Fruit fly (Drosophila melanogaster) whole organism, pupa: ENCODE data around the gene Odj.
"Not testable (repeated sequence)": the region's sequence is repeated elsewhere in the genome, so short reads cannot be mapped to it uniquely, and the experiment has no call there.

Experiments
- CG10348 ChIP-seq: fragments of 200-800 bp; sonication (Bioruptor generic); IDR thresholded peaks from 2 replicates; pipeline ENCODE4 v1.3.6; 2022; ENCODE audit warnings: missing biosample characterization, missing genetic modification characterization
- CG12605 ChIP-seq: fragments of 200-800 bp; sonication (Bioruptor generic); IDR thresholded peaks from 2 replicates; pipeline ENCODE4 v1.3.6; 2022; ENCODE audit warnings: missing biosample characterization, missing genetic modification characterization
- CG13204 ChIP-seq: fragments of 200-800 bp; sonication (Bioruptor generic); optimal IDR thresholded peaks from 2 replicates; lab custom pipeline; 2018; ENCODE audit warnings: missing biosample characterization, mild to moderate bottlenecking, missing genetic modification characterization, moderate library complexity
- CG14655 ChIP-seq: fragments of 200-800 bp; sonication (Bioruptor generic); optimal IDR thresholded peaks from 3 replicates; lab custom pipeline; 2017; ENCODE audit warnings: mild to moderate bottlenecking, missing biosample characterization, missing genetic modification reagents, missing genetic modification characterization
- CG15710 ChIP-seq: fragments of 200-800 bp; sonication (Bioruptor generic); optimal IDR thresholded peaks from 2 replicates; lab custom pipeline; 2018; ENCODE audit warnings: missing biosample characterization, mild to moderate bottlenecking, missing genetic modification characterization, moderate library complexity
- CG17806 ChIP-seq: fragments of 200-800 bp; sonication (Bioruptor generic); optimal IDR thresholded peaks from 2 replicates; lab custom pipeline; 2018; ENCODE audit warnings: missing biosample characterization, mild to moderate bottlenecking, missing genetic modification characterization, moderate library complexity
- CG32121 ChIP-seq: fragments of 200-800 bp; sonication (Bioruptor generic); IDR thresholded peaks from 2 replicates; pipeline ENCODE4 v1.3.6; 2022; ENCODE audit warnings: missing biosample characterization, missing genetic modification characterization
- CG34367 ChIP-seq: fragments of 200-800 bp; sonication (Bioruptor generic); optimal IDR thresholded peaks from 2 replicates; lab custom pipeline; 2018; ENCODE audit warnings: missing biosample characterization, mild to moderate bottlenecking, missing genetic modification characterization
- CG4496 ChIP-seq: fragments of 200-800 bp; sonication (Bioruptor generic); IDR thresholded peaks from 3 replicates; pipeline ENCODE4 v1.3.6; 2022; ENCODE audit warnings: missing biosample characterization, missing genetic modification characterization
- CG8159 ChIP-seq: fragments of 200-800 bp; sonication (Bioruptor generic); optimal IDR thresholded peaks from 3 replicates; lab custom pipeline; 2018; ENCODE audit warnings: missing biosample characterization, mild to moderate bottlenecking, missing genetic modification characterization, moderate library complexity
- CG8301 ChIP-seq: fragments of 200-800 bp; sonication (Bioruptor generic); optimal IDR thresholded peaks from 2 replicates; lab custom pipeline; 2018; ENCODE audit warnings: missing biosample characterization, mild to moderate bottlenecking, missing genetic modification characterization
- CG9948 ChIP-seq: fragments of 200-800 bp; sonication (Bioruptor generic); optimal IDR thresholded peaks from 2 replicates; lab custom pipeline; 2018; ENCODE audit warnings: missing biosample characterization, mild to moderate bottlenecking, missing genetic modification characterization, moderate library complexity
- D1 ChIP-seq: fragments of 200-800 bp; sonication (Bioruptor generic); optimal IDR thresholded peaks from 2 replicates; lab custom pipeline; 2018; ENCODE audit warnings: missing biosample characterization, mild to moderate bottlenecking, missing genetic modification characterization, moderate library complexity
- EcR ChIP-seq: fragments of 200-800 bp; sonication (Bioruptor generic); optimal IDR thresholded peaks from 3 replicates; lab custom pipeline; 2019; ENCODE audit warnings: missing biosample characterization, missing genetic modification characterization, mild to moderate bottlenecking, moderate library complexity, missing genetic modification reagents
- Ets98B ChIP-seq: fragments of 200-800 bp; sonication (Bioruptor generic); IDR thresholded peaks from 2 replicates; pipeline ENCODE4 v1.3.6; 2022; ENCODE audit warnings: missing biosample characterization, missing genetic modification characterization
- Pif1A ChIP-seq: fragments of 200-800 bp; sonication (Bioruptor generic); optimal IDR thresholded peaks from 3 replicates; lab custom pipeline; 2016; ENCODE audit warnings: missing biosample characterization, missing genetic modification characterization
- Pif1B ChIP-seq: fragments of 200-800 bp; sonication (Bioruptor generic); optimal IDR thresholded peaks from 3 replicates; lab custom pipeline; 2016; ENCODE audit warnings: missing biosample characterization, missing genetic modification characterization
- Snoo ChIP-seq: fragments of 200-800 bp; sonication (Bioruptor generic); optimal IDR thresholded peaks from 3 replicates; lab custom pipeline; 2017; ENCODE audit warnings: missing biosample characterization, mild to moderate bottlenecking, missing genetic modification characterization, inconsistent platforms
- fd96Ca ChIP-seq: fragments of 200-800 bp; sonication (Bioruptor generic); IDR thresholded peaks from 3 replicates; pipeline ENCODE4 v1.3.6; 2022; ENCODE audit warnings: missing biosample characterization, missing genetic modification characterization
- gl ChIP-seq: fragments of 200-800 bp; sonication (Bioruptor generic); optimal IDR thresholded peaks from 2 replicates; lab custom pipeline; 2018; ENCODE audit warnings: missing biosample characterization, mild to moderate bottlenecking, missing genetic modification characterization
- rn ChIP-seq: fragments of 200-800 bp; sonication (Bioruptor generic); IDR thresholded peaks from 2 replicates; pipeline ENCODE4 v1.3.6; 2022; ENCODE audit warnings: missing biosample characterization, missing genetic modification characterization

Odj gene

dm6 chr3R:17776104-17776589 is 32.9 kb downstream of the Odj start:
- no peak for TF ChIP-seq CG32121 (GFP tag; lab: Robert Waterston, UW)
- TF ChIP-seq CG34367 (tag; lab: Kevin White, UChicago) = no peak
- no peak for TF ChIP-seq CG10348 (GFP tag; lab: Robert Waterston, UW)
- TF ChIP-seq Ets98B (GFP tag; lab: Robert Waterston, UW) = no peak
- no peak for TF ChIP-seq EcR (GFP tag; lab: Kevin White, UChicago)
- no peak for TF ChIP-seq CG13204 (GFP tag; lab: Kevin White, UChicago)

- TF ChIP-seq Snoo (tag; lab: Kevin White, UChicago) = no peak
- peak; percentile 51 for TF ChIP-seq CG8159
- no peak for TF ChIP-seq Pif1B (GFP tag; lab: Kevin White, UChicago)
- TF ChIP-seq CG10348 (GFP tag; lab: Robert Waterston, UW) = no peak
- TF ChIP-seq fd96Ca (GFP tag; lab: Robert Waterston, UW) = no peak
- no peak for TF ChIP-seq EcR (GFP tag; lab: Kevin White, UChicago)
- no peak for TF ChIP-seq CG32121 (GFP tag; lab: Robert Waterston, UW)
- TF ChIP-seq CG14655 (GFP tag; lab: Kevin White, UChicago) = peak; percentile 59
These were observed 34.5 kb downstream of the Odj start for dm6 chr3R:17774538-17774937.

dm6 chr3R:17773893-17774292 is 35.1 kb downstream of the Odj start:
- no peak for TF ChIP-seq CG34367 (tag; lab: Kevin White, UChicago)
- TF ChIP-seq rn (GFP tag; lab: Robert Waterston, UW) = no peak
- no peak for TF ChIP-seq Snoo (tag; lab: Kevin White, UChicago)
- TF ChIP-seq CG4496 = no peak
- TF ChIP-seq CG32121 (GFP tag; lab: Robert Waterston, UW) = no peak
- no peak for TF ChIP-seq CG17806
- no peak for TF ChIP-seq gl
- no peak for TF ChIP-seq EcR (GFP tag; lab: Kevin White, UChicago)
- TF ChIP-seq, all 21 proteins: peak for 0

dm6 chr3R:17763088-17763487 is 45.9 kb downstream of the Odj start, which contains the start of gene TyrR:
Gene TyrR, minus strand, starts transcription at chr3R:17763188.
- TF ChIP-seq rn (GFP tag; lab: Robert Waterston, UW); CG13204 (GFP tag; lab: Kevin White, UChicago); CG14655 (GFP tag; lab: Kevin White, UChicago): not testable (repeated sequence)

dm6 chr3R:17762261-17762660 is 46.8 kb downstream of the Odj start:
- TF ChIP-seq CG4496 (no peak), CG13204 (GFP tag; lab: Kevin White, UChicago) (no peak), Pif1A (no peak), CG15710 (tag; lab: Kevin White, UChicago) (no peak), EcR (GFP tag; lab: Kevin White, UChicago) (no peak), CG34367 (tag; lab: Kevin White, UChicago) (no peak), CG9948 (tag; lab: Kevin White, UChicago) (no peak), Pif1B (GFP tag; lab: Kevin White, UChicago) (no peak), CG32121 (GFP tag; lab: Robert Waterston, UW) (no peak), Snoo (tag; lab: Kevin White, UChicago) (no peak), CG8159 (no peak), CG8301 (tag; lab: Kevin White, UChicago) (no peak), rn (GFP tag; lab: Robert Waterston, UW) (no peak), gl (no peak), CG10348 (GFP tag; lab: Robert Waterston, UW) (no peak), CG14655 (GFP tag; lab: Kevin White, UChicago) (no peak), CG17806 (no peak), fd96Ca (GFP tag; lab: Robert Waterston, UW) (no peak), Ets98B (GFP tag; lab: Robert Waterston, UW) (no peak), D1 (tag; lab: Kevin White, UChicago) (no peak)
- TF ChIP-seq, all 21 proteins: peak for 0

- TF ChIP-seq gl (no peak), CG8301 (tag; lab: Kevin White, UChicago) (no peak), CG14655 (GFP tag; lab: Kevin White, UChicago) (no peak), fd96Ca (GFP tag; lab: Robert Waterston, UW) (no peak), Pif1B (GFP tag; lab: Kevin White, UChicago) (no peak), CG34367 (tag; lab: Kevin White, UChicago) (no peak), Ets98B (GFP tag; lab: Robert Waterston, UW) (no peak), CG10348 (GFP tag; lab: Robert Waterston, UW) (no peak), CG32121 (GFP tag; lab: Robert Waterston, UW) (no peak), CG12605 (no peak), Pif1A (no peak), CG8159 (no peak), D1 (tag; lab: Kevin White, UChicago) (no peak), CG17806 (no peak), CG13204 (GFP tag; lab: Kevin White, UChicago) (no peak), CG15710 (tag; lab: Kevin White, UChicago) (no peak), CG9948 (tag; lab: Kevin White, UChicago) (no peak), EcR (GFP tag; lab: Kevin White, UChicago) (no peak), rn (GFP tag; lab: Robert Waterston, UW) (no peak), Snoo (tag; lab: Kevin White, UChicago) (no peak)
These were observed 49.1 kb downstream of the Odj start for dm6 chr3R:17759773-17760476.
